Fruit fly (Drosophila melanogaster): ENCODE results near the gene CG43354.

The CG43354 gene

dm6 chr2L:18320933-18321332, 11.7 kb upstream of the CG43354 start:
- TF ChIP-seq noc (tag; optimal IDR thresholded peaks at IDR 0.05), result no peak

dm6 chr2L:18319577-18320316, 10.5 kb upstream of the CG43354 start, which contains the start of gene Fas3:
Gene Fas3, plus strand, starts transcription at chr2L:18320102.
- no peak for TF ChIP-seq noc (tag; optimal IDR thresholded peaks at IDR 0.05)

DNA sequence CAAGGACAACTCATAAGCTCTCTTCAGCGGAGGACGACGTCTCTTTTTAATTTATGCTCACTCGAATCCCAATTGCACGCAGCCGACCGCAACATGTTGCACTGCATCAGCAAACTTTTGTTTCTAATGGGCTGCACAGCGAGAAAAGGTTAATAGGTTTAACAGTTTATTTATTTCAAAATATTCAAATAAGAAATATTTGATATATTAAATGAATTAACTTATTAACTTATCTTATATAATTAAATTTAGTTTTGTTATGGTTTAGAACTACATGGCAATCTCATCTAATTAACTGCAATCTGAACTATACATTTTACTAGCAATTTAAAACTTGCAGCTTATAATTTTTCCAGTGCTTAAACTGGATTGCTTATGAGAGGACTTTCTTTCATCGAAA, 6.2 kb upstream of the CG43354 start:
- no peak for TF ChIP-seq noc (tag; optimal IDR thresholded peaks at IDR 0.05)

dm6 chr2L:18313922-18314712, 4.9 kb upstream of the CG43354 start:
- TF ChIP-seq noc (tag; optimal IDR thresholded peaks at IDR 0.05), result no peak

dm6 chr2L:18312309-18312708, 3.1 kb upstream of the CG43354 start:
- TF ChIP-seq noc (tag; optimal IDR thresholded peaks at IDR 0.05), result no peak

DNA sequence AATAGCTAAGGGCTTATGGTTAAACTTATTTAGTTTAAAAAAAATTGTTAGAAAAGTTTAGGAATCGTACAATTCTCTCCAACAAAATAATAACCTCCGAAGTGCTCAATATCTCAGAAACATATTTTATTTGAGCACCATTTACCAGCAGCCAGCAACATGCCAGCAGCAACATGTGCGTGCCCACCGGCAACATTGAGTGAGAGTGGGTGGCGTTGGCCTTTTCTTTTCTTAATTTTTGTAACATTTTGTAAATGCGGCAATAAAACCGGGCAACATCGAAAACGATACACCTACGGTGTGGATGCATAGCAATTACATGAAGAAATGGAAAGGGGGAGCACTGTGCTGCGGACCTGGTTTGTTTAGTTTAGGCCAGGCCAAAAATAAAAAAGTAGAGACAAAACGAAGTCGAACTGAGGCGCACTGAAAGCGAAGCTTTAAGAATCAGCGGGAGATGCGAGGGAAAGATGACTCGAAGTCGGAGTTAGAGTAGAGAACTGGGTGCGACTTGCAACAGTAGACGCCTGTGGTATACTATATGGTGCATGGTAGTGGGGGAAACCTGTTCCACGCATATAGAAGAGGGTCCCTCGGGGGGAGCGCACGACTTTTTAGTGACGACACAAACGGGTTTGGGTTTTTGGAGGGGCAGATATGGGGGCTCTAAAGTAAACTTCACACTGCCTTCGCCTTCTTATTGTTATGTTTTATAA, 2.5 kb upstream of the CG43354 start:
- TF ChIP-seq noc (tag; optimal IDR thresholded peaks at IDR 0.05), result no peak

DNA sequence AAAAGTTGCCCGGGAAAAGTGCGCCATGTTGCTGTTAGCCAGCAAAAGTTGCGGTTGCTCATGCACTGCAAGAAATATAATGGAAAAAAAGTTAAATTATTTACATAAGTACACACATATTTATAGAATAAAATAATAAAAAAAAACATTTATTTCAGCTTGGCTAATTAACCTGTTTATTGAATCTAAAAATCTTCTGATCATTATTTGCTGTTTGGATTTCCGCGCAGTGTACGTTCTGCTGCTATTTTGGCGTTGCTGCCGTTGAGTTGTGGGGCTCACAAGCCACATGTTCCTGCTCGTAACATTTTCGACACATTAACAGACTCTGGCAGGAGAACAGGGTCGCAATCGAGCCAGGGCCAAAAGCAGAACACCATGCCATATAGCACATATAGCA, 1.2 kb upstream of the CG43354 start:
- no peak for TF ChIP-seq noc (tag; optimal IDR thresholded peaks at IDR 0.05)

DNA sequence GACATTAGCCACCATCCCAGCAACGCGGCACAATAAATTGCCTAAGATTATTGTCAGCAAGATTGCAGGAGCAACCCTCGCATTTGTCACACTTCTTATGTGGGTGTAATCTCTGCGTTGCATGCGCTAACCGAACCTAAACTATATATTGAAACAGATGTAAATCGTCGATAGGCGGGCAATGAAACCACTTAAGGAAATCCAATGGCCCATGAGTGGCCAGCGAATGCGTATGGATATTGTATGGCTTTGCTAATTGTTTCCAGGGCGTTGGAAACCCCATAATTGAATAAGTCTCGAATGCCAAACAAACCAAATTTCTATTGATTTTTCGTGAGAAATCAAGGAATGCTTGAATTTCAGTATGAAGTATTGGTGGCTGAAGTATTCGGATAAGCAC, 594 bp downstream of the CG43354 start:
- TF ChIP-seq noc (tag; optimal IDR thresholded peaks at IDR 0.05), result no peak

dm6 chr2L:18307823-18308222, 1.4 kb downstream of the CG43354 start:
- no peak for TF ChIP-seq noc (tag; optimal IDR thresholded peaks at IDR 0.05)

DNA sequence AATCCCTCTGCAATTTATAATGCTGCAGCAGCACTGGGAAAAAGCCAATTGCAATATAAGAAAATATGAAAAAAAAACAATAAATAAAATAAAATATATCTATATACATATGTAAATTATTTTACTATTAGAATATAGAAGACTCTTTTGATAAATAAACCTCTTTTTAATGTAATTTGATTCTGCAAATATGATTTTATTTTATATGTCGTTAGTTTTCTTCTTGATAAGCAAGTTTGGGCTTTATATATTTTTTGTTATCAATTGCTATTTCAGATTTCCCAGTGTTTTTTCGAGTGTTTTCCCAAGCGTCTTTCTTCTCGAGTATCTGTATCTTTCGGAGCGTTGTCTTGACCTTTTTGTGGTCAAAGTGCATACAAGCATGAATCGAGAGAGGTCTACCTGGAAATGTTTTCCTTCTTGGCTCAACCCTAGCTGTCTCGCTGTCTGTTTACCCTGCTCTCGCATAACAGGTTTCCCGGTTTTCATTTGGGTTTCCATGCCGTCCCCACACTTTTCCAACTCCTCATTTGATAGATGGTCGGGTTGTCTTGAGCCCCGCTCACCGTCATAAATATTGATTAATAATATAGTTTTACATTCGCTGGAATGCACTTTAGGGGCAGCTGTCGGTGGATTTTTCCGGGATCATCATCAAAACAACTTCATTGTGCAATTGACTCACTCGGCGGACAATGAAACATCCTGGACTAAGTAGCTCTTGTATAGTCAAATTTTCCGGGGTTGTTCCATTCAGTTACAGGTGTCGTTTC, 4.0 kb downstream of the CG43354 start:
- TF ChIP-seq noc (tag; optimal IDR thresholded peaks at IDR 0.05), result no peak

DNA sequence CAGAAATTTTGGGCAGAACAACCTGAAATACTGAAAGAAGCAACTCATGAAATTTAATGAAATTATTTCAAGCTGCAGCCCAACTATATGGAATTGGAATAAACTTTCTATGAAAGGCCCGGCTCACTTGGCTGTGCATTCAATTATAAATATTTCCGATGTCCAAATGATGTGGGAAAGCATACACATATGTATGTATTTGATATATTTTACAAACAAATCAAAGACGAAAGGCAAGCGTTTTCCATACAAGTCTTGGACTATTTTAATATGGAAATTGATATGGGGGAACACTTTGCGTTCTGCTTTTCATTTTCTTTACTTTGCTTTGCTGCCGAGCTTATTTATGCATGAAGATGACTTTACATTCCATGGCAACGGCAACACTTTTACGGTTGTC, 4.8 kb downstream of the CG43354 start:
- no peak for TF ChIP-seq noc (tag; optimal IDR thresholded peaks at IDR 0.05)

dm6 chr2L:18302780-18303179, 6.5 kb downstream of the CG43354 start:
- no peak for TF ChIP-seq noc (tag; optimal IDR thresholded peaks at IDR 0.05)

- no peak for TF ChIP-seq noc (tag; optimal IDR thresholded peaks at IDR 0.05)
Measured at dm6 chr2L:18298541-18298940, 10.7 kb downstream of the CG43354 start.

DNA sequence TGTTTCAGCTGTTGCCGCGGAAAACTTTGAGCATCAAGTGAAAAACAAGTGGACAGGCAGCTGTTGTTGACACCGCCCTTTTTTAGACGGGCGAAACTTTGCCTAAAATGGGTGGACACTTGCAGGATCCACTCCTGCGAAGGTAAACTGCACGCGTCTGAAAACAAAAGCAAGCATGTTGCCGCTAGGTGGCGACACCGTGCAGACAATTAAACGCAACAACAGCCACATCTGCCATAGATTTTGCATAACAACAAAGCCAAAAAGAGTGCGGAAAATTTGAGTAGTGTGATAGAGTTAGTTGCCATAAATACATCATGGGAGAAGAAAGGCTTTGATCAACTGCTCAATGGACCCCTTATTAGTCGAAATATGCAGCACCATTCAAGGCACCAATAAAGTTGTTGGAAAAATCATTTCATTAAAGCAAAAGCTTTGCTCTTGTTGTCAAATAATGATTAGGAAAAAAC, 14.8 kb downstream of the CG43354 start, which contains the start of gene CG5790:
CG5790 (plus strand) TSS at position 420 of the 470 bp plus-strand sequence.
- no peak for TF ChIP-seq noc (tag; optimal IDR thresholded peaks at IDR 0.05)

dm6 chr2L:18292222-18292621, 17.0 kb downstream of the CG43354 start, which contains the start of gene Sfp36F:
Gene Sfp36F, plus strand, starts transcription at chr2L:18292522.
- TF ChIP-seq noc (tag; optimal IDR thresholded peaks at IDR 0.05), result no peak

Data from whole organism, larva.